Fruit fly (Drosophila melanogaster) ovary, adult (tissue): ENCODE measurements around the gene CG34290.

Experiments
- CG17801 ChIP-seq: fragments of 200-800 bp; optimal IDR thresholded peaks from 2 replicates; lab custom pipeline; 2019; ENCODE audit warnings: missing biosample characterization, mild to moderate bottlenecking, missing genetic modification characterization, moderate library complexity; ENCODE audit not compliant: partially characterized antibody

CG34290 gene

dm6 chr3R:24259278-24260040 lies 30.2 kb downstream of the CG34290 start:
- peak; percentile 96 for TF ChIP-seq CG17801 (GFP tag; lab: Kevin White, UChicago)

DNA sequence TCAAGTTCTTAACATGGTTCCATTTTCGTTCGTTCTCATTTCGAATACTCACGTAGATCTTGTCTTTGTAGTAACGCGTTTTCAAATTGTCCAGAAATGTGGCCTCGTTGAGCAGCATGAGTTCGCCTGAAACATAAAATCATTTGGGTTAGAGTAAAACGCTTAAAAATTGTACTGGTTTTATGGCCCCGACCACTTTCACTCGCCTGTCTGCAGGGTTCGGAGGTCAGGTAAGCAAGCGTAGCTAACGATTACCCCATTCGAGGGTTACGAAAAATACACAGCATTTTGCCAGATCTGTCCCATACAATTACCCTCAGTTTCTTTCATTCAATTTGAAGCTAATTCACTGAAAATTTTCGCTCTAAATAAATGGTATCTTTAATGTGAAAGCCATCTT lies 31.3 kb downstream of the CG34290 start:
- no peak for TF ChIP-seq CG17801 (GFP tag; lab: Kevin White, UChicago)

DNA sequence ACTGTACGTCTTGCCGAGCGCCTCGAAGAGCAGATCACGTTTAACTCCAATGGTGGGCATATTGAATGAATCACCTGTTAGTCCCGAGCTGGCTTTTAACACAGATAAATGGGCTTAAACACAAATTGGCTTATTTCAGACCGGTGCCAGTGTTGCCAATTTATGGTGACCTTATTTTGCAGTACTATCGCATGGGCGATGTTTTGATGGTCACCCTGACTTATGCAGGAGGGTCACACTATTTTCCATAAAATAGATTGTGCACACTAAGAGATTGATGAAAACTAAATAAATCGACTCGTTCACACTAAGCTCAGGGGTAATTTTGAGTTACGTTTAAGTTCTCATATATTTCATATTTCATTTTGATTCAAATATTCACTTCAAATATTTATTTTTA lies 37.1 kb downstream of the CG34290 start, which contains the start of gene beta-PheRS:
TSS of gene beta-PheRS (minus strand) at position 186 of the 400 bp plus-strand sequence.
- no peak for TF ChIP-seq CG17801 (GFP tag; lab: Kevin White, UChicago)
